In the genomic region with DNA sequence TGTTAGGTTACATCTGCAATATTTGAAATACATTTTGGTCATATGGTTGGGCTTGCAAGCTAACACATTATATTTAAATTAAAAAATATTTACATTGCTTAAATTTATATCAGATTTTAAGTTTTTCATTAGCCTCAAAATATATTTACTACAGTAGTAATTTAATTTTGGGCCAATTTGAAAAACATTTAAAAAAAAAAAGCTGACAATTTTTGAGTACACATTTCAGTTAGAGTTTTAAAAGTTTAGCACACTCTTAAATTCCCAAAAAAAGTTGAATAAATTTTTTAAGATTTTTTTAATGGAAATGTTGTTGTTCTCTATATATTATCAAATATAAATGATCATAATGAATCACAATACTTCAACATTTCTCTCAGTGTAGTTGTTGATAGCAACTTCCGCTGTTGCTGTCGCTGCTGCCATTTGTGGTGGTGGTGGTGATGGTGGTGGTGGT, we compare ENCODE assay signal across 1 fruit fly cellular context.
TF ChIP-seq lines count a peak whose summit lies in the region.

No protein-coding gene starts in this region.

TF ChIP-seq in whole organism, embryonic, 481 proteins besides CTCF, POLR2A, EP300 and RAD21 (continued from another document and continues in another):
- TF ChIP-seq CG17359 (tag; optimal IDR thresholded peaks at IDR 0.05; lab: Kevin White, UChicago) (peak; percentile 75), HLH4C (GFP tag; IDR thresholded peaks at IDR 0.05; lab: Robert Waterston, UW; ENCODE audit: partially characterized antibody) (no peak), jumu (GFP tag; optimal IDR thresholded peaks at IDR 0.05; lab: Kevin White, UChicago) (no peak), pnt (GFP tag; optimal IDR thresholded peaks at IDR 0.05; lab: Kevin White, UChicago) (peak; percentile 6), YL-1 (GFP tag; optimal IDR thresholded peaks at IDR 0.05; lab: Kevin White, UChicago) (peak; percentile 4), chm (GFP tag; IDR thresholded peaks at IDR 0.05; lab: Robert Waterston, UW) (no peak), disco-r (GFP tag; optimal IDR thresholded peaks at IDR 0.05; lab: Kevin White, UChicago) (no peak), kah (GFP tag; optimal IDR thresholded peaks at IDR 0.05; lab: Kevin White, UChicago) (peak; percentile 18), eve (GFP tag; optimal IDR thresholded peaks at IDR 0.05; lab: Kevin White, UChicago) (peak in 1 of 2 experiments; percentile 74), CG9727 (GFP tag; optimal IDR thresholded peaks at IDR 0.05; lab: Kevin White, UChicago) (peak; percentile 89), Xrp1 (GFP tag; IDR thresholded peaks at IDR 0.05; lab: Robert Waterston, UW) (peak; percentile 73), CG8388 (GFP tag; optimal IDR thresholded peaks at IDR 0.05; lab: Kevin White, UChicago) (peak; percentile 64), dimm (GFP tag; IDR thresholded peaks at IDR 0.05; lab: Robert Waterston, UW) (no peak), CG3726 (GFP tag; IDR thresholded peaks at IDR 0.05; lab: Robert Waterston, UW) (no peak), CG1529 (GFP tag; optimal IDR thresholded peaks at IDR 0.05; lab: Kevin White, UChicago) (peak; percentile 40), psq (GFP tag; optimal IDR thresholded peaks at IDR 0.05; lab: Kevin White, UChicago) (peak; percentile 45), CG18011 (GFP tag; optimal IDR thresholded peaks at IDR 0.05; lab: Kevin White, UChicago) (no peak), CG15514 (GFP tag; optimal IDR thresholded peaks at IDR 0.05; lab: Kevin White, UChicago) (no peak), Atf-2 (GFP tag; optimal IDR thresholded peaks at IDR 0.05; lab: Kevin White, UChicago) (peak; percentile 51), CG10462 (GFP tag; optimal IDR thresholded peaks at IDR 0.05; lab: Kevin White, UChicago) (peak; percentile 60), sim (GFP tag; IDR thresholded peaks at IDR 0.05; lab: Robert Waterston, UW) (no peak), CG2875 (GFP tag; optimal IDR thresholded peaks at IDR 0.05; lab: Kevin White, UChicago) (peak; percentile 60), ttk (GFP tag; IDR thresholded peaks at IDR 0.05; lab: Robert Waterston, UW) (peak; percentile 51; the same call in 1 of the 2 replicates), CG10209 (GFP tag; optimal IDR thresholded peaks at IDR 0.05; lab: Kevin White, UChicago) (peak; percentile 75), BtbVII (GFP tag; optimal IDR thresholded peaks at IDR 0.05; lab: Kevin White, UChicago) (peak; percentile 51), tio (GFP tag; optimal IDR thresholded peaks at IDR 0.05; lab: Kevin White, UChicago) (peak; percentile 78), CG1792 (GFP tag; optimal IDR thresholded peaks at IDR 0.05; lab: Kevin White, UChicago) (no peak), PHDP (tag; optimal IDR thresholded peaks at IDR 0.05; lab: Kevin White, UChicago) (peak; percentile 74), CG8924 (tag; optimal IDR thresholded peaks at IDR 0.05; lab: Kevin White, UChicago) (peak; percentile 79), CG4730 (GFP tag; IDR thresholded peaks at IDR 0.05; lab: Robert Waterston, UW) (0 out of 2 replicates have a peak, but pooled peaks have one; percentile 25), so (GFP tag; IDR thresholded peaks at IDR 0.05; lab: Robert Waterston, UW) (0 out of 3 replicates have a peak, but pooled peaks have one; percentile 58), pita (GFP tag; optimal IDR thresholded peaks at IDR 0.05; lab: Kevin White, UChicago) (no peak), Hr78 (GFP tag; optimal IDR thresholded peaks at IDR 0.05; lab: Kevin White, UChicago) (peak in 1 of 2 experiments; percentile 42), CG7372 (GFP tag; IDR thresholded peaks at IDR 0.05; lab: Robert Waterston, UW) (no peak), CG14441 (GFP tag; IDR thresholded peaks at IDR 0.05; lab: Robert Waterston, UW) (no peak), Mad (GFP tag; optimal IDR thresholded peaks at IDR 0.05; lab: Kevin White, UChicago) (peak; percentile 39), CG1603 (tag; optimal IDR thresholded peaks at IDR 0.05; lab: Kevin White, UChicago) (peak; percentile 3), ERR (GFP tag; optimal IDR thresholded peaks at IDR 0.05; lab: Kevin White, UChicago) (no peak), CG5180 (GFP tag; optimal IDR thresholded peaks at IDR 0.05; lab: Kevin White, UChicago) (peak; percentile 53), Gug (GFP tag; IDR thresholded peaks at IDR 0.05; lab: Robert Waterston, UW) (0 out of 4 replicates have a peak, but pooled peaks have one; percentile 11), bsh (GFP tag; optimal IDR thresholded peaks at IDR 0.05; lab: Kevin White, UChicago) (peak in 1 of 2 experiments; percentile 76), CG6689 (GFP tag; IDR thresholded peaks at IDR 0.05; lab: Robert Waterston, UW) (peak; percentile 75), abd-A (tag; optimal IDR thresholded peaks at IDR 0.05; lab: Kevin White, UChicago) (no peak), CG3847 (GFP tag; IDR thresholded peaks at IDR 0.05; lab: Robert Waterston, UW) (0 out of 2 replicates have a peak, but pooled peaks have one; percentile 37), CG8290 (GFP tag; optimal IDR thresholded peaks at IDR 0.05; lab: Kevin White, UChicago) (peak; percentile 42), CG8290 (tag; optimal IDR thresholded peaks at IDR 0.05; lab: Kevin White, UChicago) (no peak), CG9437 (GFP tag; optimal IDR thresholded peaks at IDR 0.05; lab: Kevin White, UChicago) (peak; percentile 83), lov (optimal IDR thresholded peaks at IDR 0.05; lab: Kevin White, UChicago) (no peak), lov (GFP tag; IDR thresholded peaks at IDR 0.05; lab: Robert Waterston, UW) (no peak), dmrt99B (tag; optimal IDR thresholded peaks at IDR 0.05; lab: Kevin White, UChicago) (peak; percentile 84), gcm (GFP tag; optimal IDR thresholded peaks at IDR 0.05; lab: Kevin White, UChicago) (peak; percentile 68), lilli (GFP tag; optimal IDR thresholded peaks at IDR 0.05; lab: Kevin White, UChicago) (peak; percentile 4), toy (GFP tag; IDR thresholded peaks at IDR 0.05; lab: Robert Waterston, UW) (no peak), CG7745 (tag; optimal IDR thresholded peaks at IDR 0.05; lab: Kevin White, UChicago) (no peak), CG12659 (GFP tag; optimal IDR thresholded peaks at IDR 0.05; lab: Kevin White, UChicago) (peak; percentile 59), E2f1 (GFP tag; IDR thresholded peaks at IDR 0.05; lab: Robert Waterston, UW) (no peak; the same call in 1 of the 2 replicates), CG31441 (GFP tag; IDR thresholded peaks at IDR 0.05; lab: Robert Waterston, UW) (peak; percentile 85), Jarid2 (GFP tag; optimal IDR thresholded peaks at IDR 0.05; lab: Kevin White, UChicago) (peak; percentile 53), Hmx (GFP tag; optimal IDR thresholded peaks at IDR 0.05; lab: Kevin White, UChicago) (peak; percentile 7), crp (GFP tag; optimal IDR thresholded peaks at IDR 0.05; lab: Kevin White, UChicago) (peak in 1 of 2 experiments; percentile 22), Fer1 (GFP tag; optimal IDR thresholded peaks at IDR 0.05; lab: Kevin White, UChicago) (peak; percentile 46), klu (GFP tag; IDR thresholded peaks at IDR 0.05; lab: Robert Waterston, UW) (no peak), Awh (GFP tag; IDR thresholded peaks at IDR 0.05; lab: Robert Waterston, UW) (0 out of 2 replicates have a peak, but pooled peaks have one; percentile 5), Oli (tag; optimal IDR thresholded peaks at IDR 0.05; lab: Kevin White, UChicago) (peak; percentile 83), Abd-B (GFP tag; optimal IDR thresholded peaks at IDR 0.05; lab: Kevin White, UChicago) (peak; percentile 65), pum (GFP tag; optimal IDR thresholded peaks at IDR 0.05; lab: Kevin White, UChicago) (no peak), hbn (GFP tag; IDR thresholded peaks at IDR 0.05; lab: Robert Waterston, UW; ENCODE audit: partially characterized antibody) (no peak), H15 (GFP tag; IDR thresholded peaks at IDR 0.05; lab: Robert Waterston, UW) (no peak), tin (GFP tag; optimal IDR thresholded peaks at IDR 0.05; lab: Kevin White, UChicago) (peak; percentile 63), Fer3 (tag; optimal IDR thresholded peaks at IDR 0.05; lab: Kevin White, UChicago) (peak; percentile 52), Six4 (GFP tag; optimal IDR thresholded peaks at IDR 0.05; lab: Kevin White, UChicago) (peak; percentile 59), CG8281 (tag; optimal IDR thresholded peaks at IDR 0.05; lab: Kevin White, UChicago) (peak; percentile 39), croc (GFP tag; conservative IDR thresholded peaks at IDR 0.05; lab: Robert Waterston, UW) (no peak; the same call in 1 of the 3 replicates), insv (GFP tag; optimal IDR thresholded peaks at IDR 0.05; lab: Kevin White, UChicago) (no peak), hkb (optimal IDR thresholded peaks at IDR 0.05; lab: Kevin White, UChicago) (no peak), hkb (GFP tag; IDR thresholded peaks at IDR 0.05; lab: Robert Waterston, UW) (peak; percentile 63), Hr39 (optimal IDR thresholded peaks at IDR 0.05; lab: Kevin White, UChicago) (no peak), CG7839 (tag; optimal IDR thresholded peaks at IDR 0.05; lab: Kevin White, UChicago) (peak; percentile 76), CG4707 (GFP tag; optimal IDR thresholded peaks at IDR 0.05; lab: Kevin White, UChicago) (no peak), grau (tag; optimal IDR thresholded peaks at IDR 0.05; lab: Kevin White, UChicago) (peak; percentile 66), CG17361 (GFP tag; IDR thresholded peaks at IDR 0.05; lab: Robert Waterston, UW) (peak; percentile 89), CG10979 (tag; optimal IDR thresholded peaks at IDR 0.05; lab: Kevin White, UChicago) (peak; percentile 87), ac (GFP tag; optimal IDR thresholded peaks at IDR 0.05; lab: Kevin White, UChicago) (no peak), Optix (GFP tag; IDR thresholded peaks at IDR 0.05; lab: Robert Waterston, UW) (no peak), CG2889 (GFP tag; IDR thresholded peaks at IDR 0.05; lab: Robert Waterston, UW) (no peak), Deaf1 (tag; optimal IDR thresholded peaks at IDR 0.05; lab: Kevin White, UChicago) (peak; percentile 34), fd3F (GFP tag; optimal IDR thresholded peaks at IDR 0.05; lab: Kevin White, UChicago) (peak; percentile 15), Drgx (GFP tag; IDR thresholded peaks at IDR 0.05; lab: Robert Waterston, UW) (peak; percentile 40; the same call in 1 of the 2 replicates), crc (GFP tag; optimal IDR thresholded peaks at IDR 0.05; lab: Kevin White, UChicago) (no peak), CG30020 (tag; optimal IDR thresholded peaks at IDR 0.05; lab: Kevin White, UChicago) (peak; percentile 12), CG18764 (GFP tag; optimal IDR thresholded peaks at IDR 0.05; lab: Kevin White, UChicago) (peak; percentile 32), CG10147 (GFP tag; optimal IDR thresholded peaks at IDR 0.05; lab: Kevin White, UChicago) (peak; percentile 63), scrt (GFP tag; optimal IDR thresholded peaks at IDR 0.05; lab: Kevin White, UChicago) (peak; percentile 6), lmd (GFP tag; IDR thresholded peaks at IDR 0.05; lab: Robert Waterston, UW) (peak; percentile 41), gsb (GFP tag; IDR thresholded peaks at IDR 0.05; lab: Robert Waterston, UW) (no peak), CG13624 (GFP tag; optimal IDR thresholded peaks at IDR 0.05; lab: Kevin White, UChicago) (no peak), CG2712 (tag; optimal IDR thresholded peaks at IDR 0.05; lab: Kevin White, UChicago) (peak; percentile 81), Sry-β (GFP tag; optimal IDR thresholded peaks at IDR 0.05; lab: Kevin White, UChicago) (peak; percentile 20), CG13894 (tag; optimal IDR thresholded peaks at IDR 0.05; lab: Kevin White, UChicago) (no peak), CG12071 (GFP tag; optimal IDR thresholded peaks at IDR 0.05; lab: Kevin White, UChicago) (no peak), run (tag; optimal IDR thresholded peaks at IDR 0.05; lab: Kevin White, UChicago) (peak; percentile 46), CG7271 (tag; optimal IDR thresholded peaks at IDR 0.05; lab: Kevin White, UChicago) (peak; percentile 6), kay (GFP tag; optimal IDR thresholded peaks at IDR 0.05; lab: Kevin White, UChicago) (peak; percentile 18), CG33557 (GFP tag; optimal IDR thresholded peaks at IDR 0.05; lab: Kevin White, UChicago) (peak; percentile 59), CG4424 (GFP tag; optimal IDR thresholded peaks at IDR 0.05; lab: Kevin White, UChicago) (peak; percentile 87), CG16863 (GFP tag; optimal IDR thresholded peaks at IDR 0.05; lab: Kevin White, UChicago) (peak; percentile 4), Bteb2 (GFP tag; optimal IDR thresholded peaks at IDR 0.05; lab: Kevin White, UChicago) (peak; percentile 26), NC2β (GFP tag; optimal IDR thresholded peaks at IDR 0.05; lab: Kevin White, UChicago) (peak; percentile 10), slbo (GFP tag; IDR thresholded peaks at IDR 0.05; lab: Robert Waterston, UW) (peak; percentile 25; the same call in 1 of the 2 replicates), CG18599 (GFP tag; optimal IDR thresholded peaks at IDR 0.05; lab: Kevin White, UChicago) (peak; percentile 67), CG4617 (GFP tag; optimal IDR thresholded peaks at IDR 0.05; lab: Kevin White, UChicago; ENCODE audit: borderline replicate concordance) (peak; percentile 10), cato (GFP tag; optimal IDR thresholded peaks at IDR 0.05; lab: Kevin White, UChicago; ENCODE audit: borderline replicate concordance) (peak; percentile 19), CG6683 (GFP tag; optimal IDR thresholded peaks at IDR 0.05; lab: Kevin White, UChicago) (peak; percentile 45), tup (GFP tag; optimal IDR thresholded peaks at IDR 0.05; lab: Kevin White, UChicago) (no peak), Dip2 (GFP tag; IDR thresholded peaks at IDR 0.05; lab: Robert Waterston, UW) (no peak), otp (GFP tag; IDR thresholded peaks at IDR 0.05; lab: Robert Waterston, UW) (no peak), CG15696 (tag; optimal IDR thresholded peaks at IDR 0.05; lab: Kevin White, UChicago) (peak; percentile 64), gt (GFP tag; IDR thresholded peaks at IDR 0.05; lab: Robert Waterston, UW) (no peak), CG1602 (GFP tag; optimal IDR thresholded peaks at IDR 0.05; lab: Kevin White, UChicago) (peak; percentile 68), Sin3A (optimal IDR thresholded peaks at IDR 0.05; lab: Kevin White, UChicago) (no peak), CG1233 (GFP tag; optimal IDR thresholded peaks at IDR 0.05; lab: Kevin White, UChicago) (peak; percentile 54), Antp (GFP tag; optimal IDR thresholded peaks at IDR 0.05; lab: Kevin White, UChicago) (peak; percentile 21), TFAM (GFP tag; optimal IDR thresholded peaks at IDR 0.05; lab: Kevin White, UChicago) (peak; percentile 45), Dbx (GFP tag; IDR thresholded peaks at IDR 0.05; lab: Robert Waterston, UW) (0 out of 3 replicates have a peak, but pooled peaks have one; percentile 28), ara (GFP tag; IDR thresholded peaks at IDR 0.05; lab: Robert Waterston, UW) (peak; percentile 38; the same call in 1 of the 2 replicates)
